Fruit fly (Drosophila melanogaster) whole organism, pupa: ENCODE data around the gene dyw.

ENCODE experiments used
- CG10348 ChIP-seq: fragments of 200-800 bp; sonication (Bioruptor generic); IDR thresholded peaks from 2 replicates; pipeline ENCODE4 v1.3.6; 2022; ENCODE audit warnings: missing biosample characterization, missing genetic modification characterization
- CG12605 ChIP-seq: fragments of 200-800 bp; sonication (Bioruptor generic); IDR thresholded peaks from 2 replicates; pipeline ENCODE4 v1.3.6; 2022; ENCODE audit warnings: missing biosample characterization, missing genetic modification characterization
- CG17806 ChIP-seq: fragments of 200-800 bp; sonication (Bioruptor generic); optimal IDR thresholded peaks from 2 replicates; lab custom pipeline; 2018; ENCODE audit warnings: missing biosample characterization, mild to moderate bottlenecking, missing genetic modification characterization, moderate library complexity
- CG32121 ChIP-seq: fragments of 200-800 bp; sonication (Bioruptor generic); IDR thresholded peaks from 2 replicates; pipeline ENCODE4 v1.3.6; 2022; ENCODE audit warnings: missing biosample characterization, missing genetic modification characterization
- CG8159 ChIP-seq: fragments of 200-800 bp; sonication (Bioruptor generic); optimal IDR thresholded peaks from 3 replicates; lab custom pipeline; 2018; ENCODE audit warnings: missing biosample characterization, mild to moderate bottlenecking, missing genetic modification characterization, moderate library complexity
- D1 ChIP-seq: fragments of 200-800 bp; sonication (Bioruptor generic); optimal IDR thresholded peaks from 2 replicates; lab custom pipeline; 2018; ENCODE audit warnings: missing biosample characterization, mild to moderate bottlenecking, missing genetic modification characterization, moderate library complexity
- EcR ChIP-seq: fragments of 200-800 bp; sonication (Bioruptor generic); optimal IDR thresholded peaks from 3 replicates; lab custom pipeline; 2019; ENCODE audit warnings: missing biosample characterization, missing genetic modification characterization, mild to moderate bottlenecking, moderate library complexity, missing genetic modification reagents
- Pif1A ChIP-seq: fragments of 200-800 bp; sonication (Bioruptor generic); optimal IDR thresholded peaks from 3 replicates; lab custom pipeline; 2016; ENCODE audit warnings: missing biosample characterization, missing genetic modification characterization
- gl ChIP-seq: fragments of 200-800 bp; sonication (Bioruptor generic); optimal IDR thresholded peaks from 2 replicates; lab custom pipeline; 2018; ENCODE audit warnings: missing biosample characterization, mild to moderate bottlenecking, missing genetic modification characterization
- rn ChIP-seq: fragments of 200-800 bp; sonication (Bioruptor generic); IDR thresholded peaks from 2 replicates; pipeline ENCODE4 v1.3.6; 2022; ENCODE audit warnings: missing biosample characterization, missing genetic modification characterization

dm6 chrX:2732127-2732526, 38.4 kb upstream of the dyw start, which contains the start of the genes ttm50 and CG2712:
- TF ChIP-seq D1 (tag; lab: Kevin White, UChicago) = no peak
- peak; percentile 19 for TF ChIP-seq CG17806 (tag; lab: Kevin White, UChicago)
- no peak for TF ChIP-seq EcR
- no peak; the same call in 1 of the 2 replicates for TF ChIP-seq CG32121
- TF ChIP-seq CG10348 (GFP tag; lab: Robert Waterston, UW) = no peak
- TF ChIP-seq CG8159 (tag; lab: Kevin White, UChicago) = peak; percentile 61
- no peak for TF ChIP-seq CG12605 (GFP tag; lab: Robert Waterston, UW)
- TF ChIP-seq Pif1A (GFP tag; lab: Kevin White, UChicago) = no peak
- no peak for TF ChIP-seq gl (tag; lab: Kevin White, UChicago)
- TF ChIP-seq rn (GFP tag; lab: Robert Waterston, UW) = no peak
